Fruit fly (Drosophila melanogaster) whole organism, adult: ENCODE measurements around the gene Rab39.
A peak's percentile ranks its signal among the peaks of the same experiment; 100 is the strongest.

Experiments used
- CG11617 ChIP-seq: fragments of 200-800 bp; sonication (Bioruptor generic); optimal IDR thresholded peaks from 2 replicates; lab custom pipeline; 2017; ENCODE audit warnings: mild to moderate bottlenecking, missing biosample characterization, missing genetic modification reagents, missing genetic modification characterization
- CG12768 ChIP-seq: fragments of 200-800 bp; sonication (Bioruptor generic); optimal IDR thresholded peaks from 2 replicates; lab custom pipeline; 2017; ENCODE audit warnings: missing biosample characterization, missing genetic modification characterization, mild to moderate bottlenecking, moderate library complexity, missing genetic modification reagents
- CG14711 ChIP-seq: fragments of 200-800 bp; sonication (Bioruptor generic); optimal IDR thresholded peaks from 2 replicates; lab custom pipeline; 2018; ENCODE audit warnings: missing biosample characterization, mild to moderate bottlenecking, missing genetic modification characterization, moderate library complexity
- CG1620 ChIP-seq: fragments of 200-800 bp; sonication (Bioruptor generic); optimal IDR thresholded peaks from 2 replicates; lab custom pipeline; 2016; ENCODE audit warnings: missing biosample characterization, missing genetic modification characterization
- CG33017 ChIP-seq: fragments of 200-800 bp; sonication (Bioruptor generic); optimal IDR thresholded peaks from 2 replicates; lab custom pipeline; 2018; ENCODE audit warnings: missing biosample characterization, mild to moderate bottlenecking, missing genetic modification characterization, moderate library complexity
- CG5204 ChIP-seq: fragments of 200-800 bp; sonication (Bioruptor generic); optimal IDR thresholded peaks from 2 replicates; lab custom pipeline; 2016; ENCODE audit warnings: missing biosample characterization, missing genetic modification characterization
- CG7045 ChIP-seq: fragments of 200-800 bp; sonication (Bioruptor generic); optimal IDR thresholded peaks from 2 replicates; lab custom pipeline; 2017; ENCODE audit warnings: missing biosample characterization, mild to moderate bottlenecking, missing genetic modification characterization
- CG7101 ChIP-seq: fragments of 200-800 bp; sonication (Bioruptor generic); optimal IDR thresholded peaks from 2 replicates; lab custom pipeline; 2018; ENCODE audit warnings: missing biosample characterization, mild to moderate bottlenecking, missing genetic modification characterization, moderate library complexity
- Clk ChIP-seq: fragments of 200-800 bp; sonication (Bioruptor generic); optimal IDR thresholded peaks from 2 replicates; lab custom pipeline; 2017; ENCODE audit warnings: missing biosample characterization, missing genetic modification characterization
- Crg-1 ChIP-seq: fragments of 200-800 bp; sonication (Bioruptor generic); optimal IDR thresholded peaks from 2 replicates; lab custom pipeline; 2016; ENCODE audit warnings: missing biosample characterization, missing genetic modification characterization
- Hr96 ChIP-seq: fragments of 200-800 bp; sonication (Bioruptor generic); optimal IDR thresholded peaks from 2 replicates; lab custom pipeline; 2016; ENCODE audit warnings: missing biosample characterization, missing genetic modification characterization
- Mnt ChIP-seq: fragments of 200-800 bp; sonication (Bioruptor generic); optimal IDR thresholded peaks from 2 replicates; lab custom pipeline; 2016; ENCODE audit warnings: missing biosample characterization, mild to moderate bottlenecking, missing genetic modification characterization
- bab1 ChIP-seq: fragments of 200-800 bp; sonication (Bioruptor generic); optimal IDR thresholded peaks from 3 replicates; lab custom pipeline; 2019; ENCODE audit warnings: missing biosample characterization, mild to moderate bottlenecking, missing genetic modification characterization, moderate library complexity
- cic ChIP-seq: fragments of 200-800 bp; sonication (Bioruptor generic); optimal IDR thresholded peaks from 2 replicates; lab custom pipeline; 2017; ENCODE audit warnings: missing biosample characterization, mild to moderate bottlenecking, missing genetic modification characterization, moderate library complexity
- cnc ChIP-seq, 2 experiments: fragments of >200 bp; optimal IDR thresholded peaks; 2 replicates each; lab custom pipeline; 2017
- kay ChIP-seq: fragments of 200-800 bp; sonication (Bioruptor generic); peaks from one replicate; lab custom pipeline; 2016; ENCODE audit warnings: missing biosample characterization, missing genetic modification characterization, borderline replicate concordance
- ovo ChIP-seq: fragments of 200-800 bp; sonication (Bioruptor generic); optimal IDR thresholded peaks from 2 replicates; lab custom pipeline; 2016; ENCODE audit warnings: missing biosample characterization, missing genetic modification characterization
- pad ChIP-seq: fragments of 200-800 bp; sonication (Bioruptor generic); optimal IDR thresholded peaks from 3 replicates; lab custom pipeline; 2017; ENCODE audit warnings: missing biosample characterization, missing genetic modification characterization, mild to moderate bottlenecking, moderate library complexity, missing genetic modification reagents
- tj ChIP-seq: fragments of 200-800 bp; sonication (Bioruptor generic); optimal IDR thresholded peaks from 3 replicates; lab custom pipeline; 2017; ENCODE audit warnings: missing biosample characterization, mild to moderate bottlenecking, missing genetic modification characterization, moderate library complexity
- toe ChIP-seq: fragments of 200-800 bp; sonication (Bioruptor generic); optimal IDR thresholded peaks from 2 replicates; lab custom pipeline; 2016; ENCODE audit warnings: missing biosample characterization, missing genetic modification characterization

Gene Rab39

dm6 chrX:7734131-7734930 lies at the start of gene Rab39, which contains the start of gene Pdp:
Rab39 (plus strand) TSS chrX:7734923.
Pdp (minus strand) TSS chrX:7734651.
- TF ChIP-seq CG7101 (tag; lab: Kevin White, UChicago) (peak; percentile 87), tj (GFP tag; lab: Kevin White, UChicago) (peak; percentile 63), CG14711 (tag; lab: Kevin White, UChicago) (peak; percentile 79), CG11617 (GFP tag; lab: Kevin White, UChicago) (peak; percentile 85), CG12768 (peak; percentile 65), bab1 (peak; percentile 86), CG1620 (peak; percentile 89), ovo (GFP tag; lab: Kevin White, UChicago) (peak; percentile 77), Mnt (peak; percentile 82), Hr96 (GFP tag; lab: Kevin White, UChicago) (no peak), cnc (optimal IDR thresholded peaks at IDR 0.05; lab: Kevin White, UChicago) (no peak), CG33017 (tag; lab: Kevin White, UChicago) (peak; percentile 62), pad (peak; percentile 69), kay (GFP tag; lab: Kevin White, UChicago) (no peak), toe (peak; percentile 83), CG5204 (peak; percentile 77), Clk (peak; percentile 20), CG7045 (GFP tag; lab: Kevin White, UChicago) (peak; percentile 56), cic (GFP tag; lab: Kevin White, UChicago) (no peak), Crg-1 (GFP tag; lab: Kevin White, UChicago) (peak; percentile 82)

dm6 chrX:7686071-7686470 lies 48.7 kb upstream of the Rab39 start:
- TF ChIP-seq ovo (GFP tag; lab: Kevin White, UChicago), result no peak
- TF ChIP-seq Crg-1 (GFP tag; lab: Kevin White, UChicago), result no peak
- TF ChIP-seq CG12768, result no peak
- no peak for TF ChIP-seq cic (GFP tag; lab: Kevin White, UChicago)
- no peak for TF ChIP-seq CG14711 (tag; lab: Kevin White, UChicago)
- TF ChIP-seq pad, result no peak
- no peak for TF ChIP-seq kay (GFP tag; lab: Kevin White, UChicago)
- TF ChIP-seq Hr96 (GFP tag; lab: Kevin White, UChicago), result no peak
- no peak for TF ChIP-seq CG5204
- no peak for TF ChIP-seq CG33017 (tag; lab: Kevin White, UChicago)
- no peak for TF ChIP-seq tj (GFP tag; lab: Kevin White, UChicago)
- TF ChIP-seq CG7101 (tag; lab: Kevin White, UChicago), result no peak

dm6 chrX:7688871-7689270 lies 45.9 kb upstream of the Rab39 start:
- TF ChIP-seq toe (no peak), pad (no peak), ovo (GFP tag; lab: Kevin White, UChicago) (no peak), CG14711 (tag; lab: Kevin White, UChicago) (no peak), CG7045 (GFP tag; lab: Kevin White, UChicago) (no peak), cic (GFP tag; lab: Kevin White, UChicago) (no peak), CG33017 (tag; lab: Kevin White, UChicago) (no peak), CG12768 (no peak), tj (GFP tag; lab: Kevin White, UChicago) (no peak), CG1620 (no peak), Mnt (no peak), CG7101 (tag; lab: Kevin White, UChicago) (no peak), bab1 (no peak)

- TF ChIP-seq CG14711 (tag; lab: Kevin White, UChicago) (peak; percentile 55), CG7101 (tag; lab: Kevin White, UChicago) (peak; percentile 60), ovo (GFP tag; lab: Kevin White, UChicago) (no peak), Hr96 (GFP tag; lab: Kevin White, UChicago) (no peak), CG12768 (peak; percentile 60), bab1 (no peak), CG1620 (peak; percentile 17), Mnt (peak; percentile 61), CG11617 (GFP tag; lab: Kevin White, UChicago) (peak; percentile 39), kay (GFP tag; lab: Kevin White, UChicago) (peak; percentile 90), Clk (peak; percentile 20), CG7045 (GFP tag; lab: Kevin White, UChicago) (peak; percentile 14), cnc (optimal IDR thresholded peaks at IDR 0.05; lab: Kevin White, UChicago) (no peak), tj (GFP tag; lab: Kevin White, UChicago) (peak; percentile 1), cic (GFP tag; lab: Kevin White, UChicago) (peak; percentile 45), Crg-1 (GFP tag; lab: Kevin White, UChicago) (no peak), CG33017 (tag; lab: Kevin White, UChicago) (peak; percentile 3)
Observed at dm6 chrX:7690683-7691082, 44.0 kb upstream of the Rab39 start.

- TF ChIP-seq toe (no peak), CG14711 (tag; lab: Kevin White, UChicago) (peak; percentile 78), Clk (no peak), CG1620 (peak; percentile 34), CG12768 (peak; percentile 29), CG7045 (GFP tag; lab: Kevin White, UChicago) (peak; percentile 27), CG7101 (tag; lab: Kevin White, UChicago) (peak; percentile 81), cic (GFP tag; lab: Kevin White, UChicago) (peak; percentile 47), pad (peak; percentile 58), Mnt (peak; percentile 67), CG11617 (GFP tag; lab: Kevin White, UChicago) (no peak), bab1 (peak; percentile 91), Crg-1 (GFP tag; lab: Kevin White, UChicago) (peak; percentile 77)
Observed at dm6 chrX:7691221-7691914, 43.4 kb upstream of the Rab39 start.
